Worm (Caenorhabditis elegans) whole organism, L1 larva: ENCODE measurements around the gene dnj-17.

Experiments used
- ama-1 ChIP-seq: fragments of 150-350 bp; optimal IDR thresholded peaks from 2 replicates; lab custom pipeline; 2014
- jun-1 ChIP-seq: fragments of 150-350 bp; optimal IDR thresholded peaks from 2 replicates; lab custom pipeline; 2014; ENCODE audit warnings: missing biosample characterization, missing genetic modification reagents, missing genetic modification characterization
- lin-13 ChIP-seq: fragments of 150-350 bp; optimal IDR thresholded peaks from 2 replicates; lab custom pipeline; 2014; ENCODE audit warnings: missing biosample characterization, missing genetic modification reagents, missing genetic modification characterization

DNA sequence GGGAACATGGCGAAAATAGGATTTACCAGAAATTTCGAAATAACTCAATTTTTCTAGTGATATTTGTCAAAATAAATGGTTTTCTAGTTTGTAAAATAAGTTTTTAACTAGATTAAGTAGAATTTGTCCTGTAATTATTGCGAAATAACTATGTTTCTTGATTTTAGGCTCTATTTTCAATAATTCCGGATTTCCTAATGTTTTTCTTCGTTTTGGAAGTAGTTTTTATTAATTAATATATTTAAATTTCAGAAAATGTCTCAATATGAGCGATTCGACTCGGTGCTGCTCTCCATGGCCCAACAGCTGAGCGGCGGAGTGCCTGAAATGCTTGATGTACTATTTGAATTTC lies 51.9 kb downstream of the dnj-17 start, which contains the start of gene nud-1:
- TF ChIP-seq lin-13 (GFP tag; lab: Kevin White, UChicago) = no peak
- TF ChIP-seq ama-1 (lab: Kevin White, UChicago) = no peak
- TF ChIP-seq jun-1 (tag; lab: Kevin White, UChicago) = no peak
